Fruit fly (Drosophila melanogaster) whole organism, embryonic: ENCODE measurements around the gene NK7.1.

Source experiments
- BEAF-32 ChIP-seq: fragments of 200-800 bp; sonication (Bioruptor generic); optimal IDR thresholded peaks from 3 replicates; lab custom pipeline; 2017; ENCODE audit warnings: missing biosample characterization, missing genetic modification characterization, mild to moderate bottlenecking, moderate library complexity, missing genetic modification reagents
- CG10654 ChIP-seq: fragments of 200-800 bp; sonication (Bioruptor generic); optimal IDR thresholded peaks from 2 replicates; lab custom pipeline; 2016; ENCODE audit warnings: missing biosample characterization, missing genetic modification characterization
- CG12236 ChIP-seq: fragments of 200-800 bp; sonication (Bioruptor generic); optimal IDR thresholded peaks from 2 replicates; lab custom pipeline; 2016; ENCODE audit warnings: missing biosample characterization, missing genetic modification characterization
- CG12391 ChIP-seq: fragments of 200-800 bp; sonication (Bioruptor generic); optimal IDR thresholded peaks from 3 replicates; lab custom pipeline; 2018; ENCODE audit warnings: missing biosample characterization, mild to moderate bottlenecking, missing genetic modification characterization, moderate library complexity
- CG13894 ChIP-seq: fragments of 200-800 bp; sonication (Bioruptor generic); optimal IDR thresholded peaks from 3 replicates; lab custom pipeline; 2018; ENCODE audit warnings: missing biosample characterization, mild to moderate bottlenecking, missing genetic modification characterization, moderate library complexity
- CG14014 ChIP-seq: fragments of 200-800 bp; sonication (Bioruptor generic); IDR thresholded peaks from 2 replicates; pipeline ENCODE4 v1.3.6; 2022; ENCODE audit warnings: missing biosample characterization, missing genetic modification characterization
- CG14710 ChIP-seq: fragments of 200-800 bp; sonication (Bioruptor generic); optimal IDR thresholded peaks from 3 replicates; lab custom pipeline; 2019; ENCODE audit warnings: missing biosample characterization, mild to moderate bottlenecking, missing genetic modification characterization, moderate library complexity
- CG2120 ChIP-seq: fragments of 200-800 bp; sonication (Bioruptor generic); optimal IDR thresholded peaks from 3 replicates; lab custom pipeline; 2016; ENCODE audit warnings: missing biosample characterization, missing genetic modification characterization
- CG2199 ChIP-seq: fragments of 200-800 bp; sonication (Bioruptor generic); IDR thresholded peaks from 3 replicates; pipeline ENCODE4 v1.3.6; 2022; ENCODE audit warnings: missing biosample characterization, missing genetic modification characterization
- CG2875 ChIP-seq: fragments of 200-800 bp; sonication (Bioruptor generic); optimal IDR thresholded peaks from 2 replicates; lab custom pipeline; 2017; ENCODE audit warnings: missing biosample characterization, mild to moderate bottlenecking, missing genetic modification characterization, missing genetic modification reagents
- CG30431 ChIP-seq: fragments of 200-800 bp; sonication (Bioruptor generic); optimal IDR thresholded peaks from 2 replicates; lab custom pipeline; 2017; ENCODE audit warnings: missing biosample characterization, missing genetic modification characterization
- CG3065 ChIP-seq: fragments of 200-800 bp; sonication (Bioruptor generic); optimal IDR thresholded peaks from 2 replicates; lab custom pipeline; 2016; ENCODE audit warnings: missing biosample characterization, missing genetic modification characterization
- CG3407 ChIP-seq: fragments of 200-800 bp; sonication (Bioruptor generic); optimal IDR thresholded peaks from 2 replicates; lab custom pipeline; 2018; ENCODE audit warnings: missing biosample characterization, mild to moderate bottlenecking, missing genetic modification characterization
- CG34376 ChIP-seq: fragments of 200-800 bp; sonication (Bioruptor generic); optimal IDR thresholded peaks from 2 replicates; lab custom pipeline; 2018; ENCODE audit warnings: missing biosample characterization, mild to moderate bottlenecking, missing genetic modification characterization
- CG4360 ChIP-seq: fragments of 200-800 bp; sonication (Bioruptor generic); IDR thresholded peaks from 2 replicates; pipeline ENCODE4 v1.3.6; 2022; ENCODE audit warnings: missing biosample characterization, missing genetic modification characterization
- CG6765 ChIP-seq: fragments of 200-800 bp; sonication (Bioruptor generic); optimal IDR thresholded peaks from 3 replicates; lab custom pipeline; 2017; ENCODE audit warnings: missing biosample characterization, mild to moderate bottlenecking, missing genetic modification characterization
- CG6813 ChIP-seq: fragments of 200-800 bp; sonication (Bioruptor generic); optimal IDR thresholded peaks from 2 replicates; lab custom pipeline; 2017; ENCODE audit warnings: missing biosample characterization, missing genetic modification characterization, mild to moderate bottlenecking, moderate library complexity, missing genetic modification reagents
- CG8359 ChIP-seq: fragments of 200-800 bp; sonication (Bioruptor generic); optimal IDR thresholded peaks from 2 replicates; lab custom pipeline; 2017; ENCODE audit warnings: missing biosample characterization, mild to moderate bottlenecking, missing genetic modification characterization, borderline replicate concordance
- CG8765 ChIP-seq: fragments of 200-800 bp; sonication (Bioruptor generic); IDR thresholded peaks from 2 replicates; pipeline ENCODE4 v1.3.6; 2022; ENCODE audit warnings: missing biosample characterization, missing genetic modification characterization
- Camta ChIP-seq: fragments of 200-800 bp; sonication (Bioruptor generic); optimal IDR thresholded peaks from 2 replicates; lab custom pipeline; 2016; ENCODE audit warnings: missing biosample characterization, missing genetic modification characterization
- D19A ChIP-seq: fragments of 200-800 bp; optimal IDR thresholded peaks from 3 replicates; lab custom pipeline; 2019; ENCODE audit warnings: missing biosample characterization, mild to moderate bottlenecking, missing genetic modification characterization, moderate library complexity
- Dll ChIP-seq: fragments of 200-800 bp; sonication (Bioruptor generic); IDR thresholded peaks from 4 replicates; pipeline ENCODE4 v1.3.6; 2022; ENCODE audit warnings: missing biosample characterization, missing genetic modification characterization; ENCODE audit not compliant: partially characterized antibody
- Doc2 ChIP-seq: fragments of 200-800 bp; sonication (Bioruptor generic); IDR thresholded peaks from 2 replicates; pipeline ENCODE4 v1.3.6; 2022; ENCODE audit warnings: missing biosample characterization, missing genetic modification characterization
- Dref ChIP-seq: fragments of 200-800 bp; sonication (Bioruptor generic); IDR thresholded peaks from 2 replicates; pipeline ENCODE4 v1.3.6; 2022; ENCODE audit warnings: missing biosample characterization, missing genetic modification characterization
- E2f2 ChIP-seq: fragments of 200-800 bp; sonication (Bioruptor generic); IDR thresholded peaks from 2 replicates; pipeline ENCODE4 v1.3.6; 2022; ENCODE audit warnings: missing biosample characterization, missing genetic modification characterization
- GATAe ChIP-seq: fragments of 200-800 bp; sonication (Bioruptor generic); conservative IDR thresholded peaks from 2 replicates; pipeline ENCODE4 v1.3.6; 2022; ENCODE audit warnings: missing biosample characterization, missing genetic modification characterization
- Hr78 ChIP-seq, 2 experiments: fragments of 200-800 bp in 1 of 2; fragments of >200 bp in 1 of 2; sonication (Bioruptor generic) in 1 of 2; optimal IDR thresholded peaks; 2 replicates each; lab custom pipeline; 2017 to 2019; ENCODE audit warnings: missing biosample characterization in 2 of 2, missing genetic modification characterization in 2 of 2, mild to moderate bottlenecking in 1 of 2, moderate library complexity in 1 of 2
- Pdp1 ChIP-seq, 2 experiments: fragments of 200-800 bp; sonication (Bioruptor generic); optimal IDR thresholded peaks; 3 replicates each; lab custom pipeline; 2016; ENCODE audit warnings: missing biosample characterization in 2 of 2, missing genetic modification characterization in 2 of 2, mild to moderate bottlenecking in 1 of 2, moderate library complexity in 1 of 2
- Rfx ChIP-seq: fragments of 200-800 bp; sonication (Bioruptor generic); IDR thresholded peaks from 2 replicates; pipeline ENCODE4 v1.3.6; 2022; ENCODE audit warnings: missing biosample characterization, missing genetic modification characterization
- Spps ChIP-seq: fragments of 200-800 bp; sonication (Bioruptor generic); optimal IDR thresholded peaks from 2 replicates; lab custom pipeline; 2018; ENCODE audit warnings: missing biosample characterization, mild to moderate bottlenecking, missing genetic modification characterization
- Ssrp ChIP-seq: fragments of 200-800 bp; sonication (Bioruptor generic); optimal IDR thresholded peaks from 2 replicates; lab custom pipeline; 2018; ENCODE audit warnings: missing biosample characterization, mild to moderate bottlenecking, missing genetic modification characterization, moderate library complexity
- Vsx1 ChIP-seq: fragments of 200-800 bp; sonication (Bioruptor generic); optimal IDR thresholded peaks from 2 replicates; lab custom pipeline; 2017; ENCODE audit warnings: missing biosample characterization, mild to moderate bottlenecking, missing genetic modification characterization, missing genetic modification reagents
- ara ChIP-seq: fragments of 200-800 bp; sonication (Bioruptor generic); IDR thresholded peaks from 2 replicates; pipeline ENCODE4 v1.3.6; 2022; ENCODE audit warnings: missing biosample characterization, missing genetic modification characterization
- az2 ChIP-seq: fragments of 200-800 bp; sonication (Bioruptor generic); optimal IDR thresholded peaks from 3 replicates; lab custom pipeline; 2016; ENCODE audit warnings: missing biosample characterization, missing genetic modification characterization
- dpn ChIP-seq, 2 experiments: fragments of 200-800 bp; sonication (Bioruptor generic); optimal IDR thresholded peaks; 3 replicates each; lab custom pipeline; 2016; ENCODE audit warnings: missing biosample characterization in 2 of 2, missing genetic modification characterization in 2 of 2
- exex ChIP-seq: fragments of 200-800 bp; sonication (Bioruptor generic); optimal IDR thresholded peaks from 4 replicates; lab custom pipeline; 2018; ENCODE audit warnings: missing biosample characterization, mild to moderate bottlenecking, missing genetic modification characterization, moderate library complexity
- fd64A ChIP-seq: fragments of 200-800 bp; sonication (Bioruptor generic); optimal IDR thresholded peaks from 3 replicates; lab custom pipeline; 2018; ENCODE audit warnings: missing biosample characterization, mild to moderate bottlenecking, missing genetic modification characterization
- jing ChIP-seq: fragments of 200-800 bp; sonication (Bioruptor generic); optimal IDR thresholded peaks from 2 replicates; lab custom pipeline; 2018; ENCODE audit warnings: missing biosample characterization, mild to moderate bottlenecking, missing genetic modification characterization
- jumu ChIP-seq: fragments of 200-800 bp; sonication (Bioruptor generic); optimal IDR thresholded peaks from 3 replicates; lab custom pipeline; 2016; ENCODE audit warnings: missing biosample characterization, missing genetic modification characterization
- ken ChIP-seq: fragments of 200-800 bp; sonication (Bioruptor generic); IDR thresholded peaks from 3 replicates; pipeline ENCODE4 v1.3.6; 2022; ENCODE audit warnings: missing biosample characterization, missing genetic modification characterization
- p53 ChIP-seq: fragments of 200-800 bp; sonication (Bioruptor generic); optimal IDR thresholded peaks from 2 replicates; lab custom pipeline; 2016; ENCODE audit warnings: missing biosample characterization, missing genetic modification characterization
- pfk ChIP-seq: fragments of 200-800 bp; sonication (Bioruptor generic); optimal IDR thresholded peaks from 2 replicates; lab custom pipeline; 2018; ENCODE audit warnings: missing biosample characterization, mild to moderate bottlenecking, missing genetic modification characterization, moderate library complexity
- scrt ChIP-seq: fragments of 200-800 bp; sonication (Bioruptor generic); optimal IDR thresholded peaks from 2 replicates; lab custom pipeline; 2018; ENCODE audit warnings: missing biosample characterization, mild to moderate bottlenecking, missing genetic modification characterization, moderate library complexity
- slbo ChIP-seq: fragments of 200-800 bp; sonication (Bioruptor generic); IDR thresholded peaks from 2 replicates; pipeline ENCODE4 v1.3.6; 2022; ENCODE audit warnings: missing biosample characterization, missing genetic modification characterization
- sna ChIP-seq: fragments of 200-800 bp; sonication (Bioruptor generic); IDR thresholded peaks from 2 replicates; pipeline ENCODE4 v1.3.6; 2022; ENCODE audit warnings: missing biosample characterization, missing genetic modification characterization; ENCODE audit not compliant: partially characterized antibody
- tx ChIP-seq: fragments of 200-800 bp; sonication (Bioruptor generic); optimal IDR thresholded peaks from 2 replicates; lab custom pipeline; 2016; ENCODE audit warnings: missing biosample characterization, missing genetic modification characterization
- unc-4 ChIP-seq: fragments of 200-800 bp; sonication (Bioruptor generic); IDR thresholded peaks from 2 replicates; pipeline ENCODE4 v1.3.6; 2022; ENCODE audit warnings: missing biosample characterization, missing genetic modification characterization; ENCODE audit not compliant: partially characterized antibody
- unpg ChIP-seq: fragments of 200-800 bp; sonication (Bioruptor generic); optimal IDR thresholded peaks from 3 replicates; lab custom pipeline; 2018; ENCODE audit warnings: missing biosample characterization, mild to moderate bottlenecking, missing genetic modification characterization, moderate library complexity
- wor ChIP-seq: fragments of 200-800 bp; sonication (Bioruptor generic); IDR thresholded peaks from 2 replicates; pipeline ENCODE4 v1.3.6; 2022; ENCODE audit warnings: missing biosample characterization, missing genetic modification characterization

NK7.1 gene

dm6 chr3R:14397927-14398326 is 25.2 kb upstream of the NK7.1 start:
- TF ChIP-seq CG8359 (GFP tag; lab: Kevin White, UChicago) (no peak), CG30431 (GFP tag; lab: Kevin White, UChicago) (no peak), GATAe (no peak), D19A (tag; lab: Kevin White, UChicago) (no peak), Ssrp (no peak), jing (GFP tag; lab: Kevin White, UChicago) (no peak), CG4360 (no peak), az2 (GFP tag; lab: Kevin White, UChicago) (no peak), pfk (no peak), Spps (tag; lab: Kevin White, UChicago) (no peak), Camta (GFP tag; lab: Kevin White, UChicago) (no peak), E2f2 (GFP tag; lab: Robert Waterston, UW) (no peak), jumu (GFP tag; lab: Kevin White, UChicago) (no peak), CG3407 (GFP tag; lab: Kevin White, UChicago) (no peak)

- peak; percentile 64 for TF ChIP-seq unpg (GFP tag; lab: Kevin White, UChicago)
- TF ChIP-seq CG2120 (GFP tag; lab: Kevin White, UChicago), result peak; percentile 67
- TF ChIP-seq CG14710, result peak; percentile 59
- peak; percentile 80 for TF ChIP-seq CG13894 (tag; lab: Kevin White, UChicago)
- TF ChIP-seq CG34376, result peak; percentile 66
- peak; percentile 76 for TF ChIP-seq CG6765 (GFP tag; lab: Kevin White, UChicago)
- no peak for TF ChIP-seq BEAF-32
- TF ChIP-seq Doc2 (GFP tag; lab: Robert Waterston, UW), result peak; percentile 57; the same call in 1 of the 2 replicates
- peak; percentile 41; the same call in 1 of the 2 replicates for TF ChIP-seq unc-4 (GFP tag; lab: Robert Waterston, UW)
- TF ChIP-seq Pdp1 (GFP tag; optimal IDR thresholded peaks at IDR 0.05; lab: Kevin White, UChicago), result peak; percentile 89 to 91
- peak; percentile 76 for TF ChIP-seq CG14014
- peak; percentile 96 for TF ChIP-seq slbo (GFP tag; lab: Robert Waterston, UW)
- peak; percentile 77 for TF ChIP-seq CG6813 (GFP tag; lab: Kevin White, UChicago)
- TF ChIP-seq Dref (GFP tag; lab: Robert Waterston, UW), result 0 out of 2 replicates have a peak, but pooled peaks have one; percentile 4
- TF ChIP-seq Vsx1 (GFP tag; lab: Kevin White, UChicago), result peak; percentile 29
- peak; percentile 61; the same call in 1 of the 2 replicates for TF ChIP-seq CG8765 (GFP tag; lab: Robert Waterston, UW)
- peak; percentile 51 for TF ChIP-seq p53 (GFP tag; lab: Kevin White, UChicago)
- TF ChIP-seq CG2875, result peak; percentile 70
- peak; percentile 96 for TF ChIP-seq CG2199 (GFP tag; lab: Robert Waterston, UW)
- TF ChIP-seq D19A (tag; lab: Kevin White, UChicago), result peak; percentile 69
- no peak for TF ChIP-seq exex
- TF ChIP-seq ara (GFP tag; lab: Robert Waterston, UW), result peak; percentile 86
- peak; percentile 62 for TF ChIP-seq scrt (GFP tag; lab: Kevin White, UChicago)
- peak; percentile 41 for TF ChIP-seq fd64A (GFP tag; lab: Kevin White, UChicago)
- no peak for TF ChIP-seq CG3065 (GFP tag; lab: Kevin White, UChicago)
- no peak for TF ChIP-seq Hr78 (GFP tag; optimal IDR thresholded peaks at IDR 0.05; lab: Kevin White, UChicago)
- peak; percentile 67 to 80 for TF ChIP-seq dpn (GFP tag; optimal IDR thresholded peaks at IDR 0.05; lab: Kevin White, UChicago)
- TF ChIP-seq CG10654 (GFP tag; lab: Kevin White, UChicago), result peak; percentile 87
- TF ChIP-seq ken (GFP tag; lab: Robert Waterston, UW), result peak; percentile 93
- peak; percentile 15 for TF ChIP-seq pfk
- no peak for TF ChIP-seq Dll (GFP tag; lab: Robert Waterston, UW)
- TF ChIP-seq Rfx (GFP tag; lab: Robert Waterston, UW), result peak; percentile 96
- no peak for TF ChIP-seq CG12236
- TF ChIP-seq sna (GFP tag; lab: Robert Waterston, UW), result no peak
- TF ChIP-seq wor (GFP tag; lab: Robert Waterston, UW), result peak; percentile 73
- peak; percentile 30 for TF ChIP-seq tx (GFP tag; lab: Kevin White, UChicago)
- peak; percentile 39 for TF ChIP-seq CG12391
Observed at dm6 chr3R:14391281-14391680, 18.5 kb upstream of the NK7.1 start.
